Fruit fly (Drosophila melanogaster): ENCODE data around the gene Obp28a.

The Obp28a gene

dm6 chr2L:7494341-7495293 lies 2.5 kb downstream of the Obp28a start:
- no peak for TF ChIP-seq psq (optimal IDR thresholded peaks at IDR 0.05)
- no peak for TF ChIP-seq ttk (optimal IDR thresholded peaks at IDR 0.05)
- TF ChIP-seq Sin3A (optimal IDR thresholded peaks at IDR 0.05) = no peak
- no peak for TF ChIP-seq insv (optimal IDR thresholded peaks at IDR 0.05)
- TF ChIP-seq Myc (optimal IDR thresholded peaks at IDR 0.05) = no peak
- TF ChIP-seq h (optimal IDR thresholded peaks at IDR 0.05) = no peak

DNA sequence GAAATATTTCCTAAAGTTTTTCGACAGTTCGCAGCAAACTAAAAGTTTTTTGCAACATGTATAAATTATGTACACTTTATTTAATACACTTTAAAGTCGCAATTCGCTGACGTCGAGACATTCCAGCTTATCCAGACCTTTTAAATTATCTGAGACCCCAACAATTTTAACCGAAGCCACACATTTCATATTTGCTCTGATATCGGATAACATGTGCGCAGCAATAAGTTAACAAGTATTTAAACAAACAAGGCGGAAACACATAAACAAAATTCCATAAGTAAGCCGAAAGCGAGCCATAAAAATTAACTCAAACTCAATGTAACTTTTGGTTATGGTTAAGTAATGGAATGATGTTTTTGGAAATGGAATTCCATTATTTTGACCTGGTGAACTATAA lies 3.7 kb downstream of the Obp28a start:
- no peak for TF ChIP-seq insv (optimal IDR thresholded peaks at IDR 0.05)
- no peak for TF ChIP-seq ttk (optimal IDR thresholded peaks at IDR 0.05)
- TF ChIP-seq Myc (optimal IDR thresholded peaks at IDR 0.05) = no peak
- TF ChIP-seq psq (optimal IDR thresholded peaks at IDR 0.05) = no peak
- TF ChIP-seq h (optimal IDR thresholded peaks at IDR 0.05) = no peak
- TF ChIP-seq Sin3A (optimal IDR thresholded peaks at IDR 0.05) = no peak

DNA sequence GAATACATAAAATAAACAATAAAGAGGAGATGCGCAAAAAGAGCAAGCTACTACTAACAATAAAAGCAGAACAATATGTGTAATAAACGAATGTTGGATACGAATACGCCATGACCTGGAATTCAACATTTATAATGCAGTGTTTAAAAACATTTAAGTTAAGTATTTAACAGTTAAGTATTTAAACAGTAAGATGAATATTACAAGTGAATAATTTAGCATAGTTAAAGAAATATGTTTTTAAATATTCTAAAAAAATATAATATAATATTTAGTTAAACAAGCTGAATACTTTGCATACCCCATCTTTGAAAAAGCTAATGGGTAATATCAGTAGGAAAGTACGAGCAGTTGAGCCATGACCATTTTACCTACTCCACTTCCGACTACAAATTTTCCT lies 4.7 kb downstream of the Obp28a start:
- TF ChIP-seq psq (optimal IDR thresholded peaks at IDR 0.05) = no peak

DNA sequence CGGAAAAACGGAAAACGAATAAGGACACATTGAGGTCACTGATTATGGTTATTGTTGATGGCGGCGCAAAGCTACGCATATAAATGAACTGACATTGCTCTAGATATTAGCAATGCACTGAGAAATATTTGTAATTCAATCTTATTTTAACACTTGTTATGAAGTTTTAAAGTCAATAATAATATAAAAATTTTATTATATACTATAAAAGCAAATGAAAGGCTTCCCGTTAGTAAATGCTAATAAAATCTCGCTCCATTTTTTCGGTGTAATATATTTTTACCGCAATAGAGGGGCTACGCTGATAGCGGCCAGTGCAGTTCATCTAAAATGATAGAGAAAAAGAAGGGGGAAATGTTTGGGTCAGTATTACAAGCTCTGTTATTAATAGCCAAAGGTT lies 5.3 kb downstream of the Obp28a start:
- no peak for TF ChIP-seq insv (optimal IDR thresholded peaks at IDR 0.05)

DNA sequence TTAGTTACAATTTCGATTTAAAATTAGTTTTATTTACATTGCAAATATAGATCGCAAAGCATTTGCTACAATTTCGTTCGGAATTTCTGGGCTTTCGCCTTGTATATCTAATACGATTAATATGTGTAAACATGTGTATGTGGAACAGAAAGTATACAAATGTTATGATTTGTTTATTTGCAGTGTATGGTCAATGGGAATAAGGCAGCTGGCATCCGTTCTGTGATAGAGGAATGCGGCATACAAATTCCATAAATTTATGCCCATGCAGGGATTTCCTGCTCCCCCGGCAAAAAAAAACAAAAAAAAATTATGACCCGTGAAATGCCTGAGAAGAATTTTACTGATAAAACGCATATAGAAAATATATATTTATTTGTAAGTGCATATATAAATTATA lies 10.9 kb downstream of the Obp28a start:
- TF ChIP-seq insv (optimal IDR thresholded peaks at IDR 0.05) (no peak), Myc (optimal IDR thresholded peaks at IDR 0.05) (no peak), Sin3A (optimal IDR thresholded peaks at IDR 0.05) (no peak), psq (optimal IDR thresholded peaks at IDR 0.05) (no peak), h (optimal IDR thresholded peaks at IDR 0.05) (no peak), ttk (optimal IDR thresholded peaks at IDR 0.05) (no peak)

DNA sequence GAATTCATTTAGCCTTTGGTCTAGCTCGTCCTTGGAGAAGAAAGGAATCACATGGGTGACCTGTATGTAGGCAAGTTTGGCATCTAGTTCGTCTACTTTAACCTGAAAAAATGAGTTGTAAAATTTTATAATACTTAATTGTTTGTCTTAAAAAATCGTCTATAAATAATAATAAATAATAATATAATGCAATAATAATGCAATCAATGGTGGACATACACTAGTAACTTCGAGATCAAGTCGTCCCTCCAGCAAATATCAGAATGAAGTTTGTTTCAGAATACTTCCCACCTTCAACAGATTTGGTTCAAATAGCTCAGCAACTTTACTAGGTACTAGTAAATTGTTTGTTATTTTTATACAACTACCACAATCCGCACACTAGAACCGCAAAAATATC lies 22.8 kb downstream of the Obp28a start, which contains the start of gene CG6441:
CG6441 (plus strand) TSS at position 301 of the 400 bp plus-strand sequence.
- TF ChIP-seq h (optimal IDR thresholded peaks at IDR 0.05) (no peak), Myc (optimal IDR thresholded peaks at IDR 0.05) (no peak), Sin3A (optimal IDR thresholded peaks at IDR 0.05) (no peak), ttk (optimal IDR thresholded peaks at IDR 0.05) (no peak), insv (optimal IDR thresholded peaks at IDR 0.05) (no peak), psq (optimal IDR thresholded peaks at IDR 0.05) (no peak)

DNA sequence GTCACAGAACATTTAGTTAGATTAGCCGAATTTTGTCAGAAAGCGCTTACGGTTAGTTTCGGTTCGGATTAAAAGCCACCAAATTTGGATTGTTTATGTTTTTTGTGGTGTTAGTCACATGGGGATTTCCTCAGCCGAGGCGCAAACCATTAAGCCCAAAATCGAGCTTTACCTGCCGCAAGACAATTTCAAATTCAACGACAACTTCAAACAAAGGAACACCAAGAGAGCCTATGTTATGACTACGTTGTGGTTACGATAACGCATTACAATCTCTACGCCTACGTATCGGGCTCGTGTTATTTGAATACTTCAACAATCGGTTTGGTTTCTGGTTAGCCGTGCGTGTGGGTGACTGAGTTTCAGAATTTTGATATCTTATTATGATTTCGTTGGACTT lies 23.9 kb downstream of the Obp28a start:
- TF ChIP-seq psq (optimal IDR thresholded peaks at IDR 0.05) (no peak), Myc (optimal IDR thresholded peaks at IDR 0.05) (no peak), insv (optimal IDR thresholded peaks at IDR 0.05) (no peak), Sin3A (optimal IDR thresholded peaks at IDR 0.05) (no peak)

dm6 chr2L:7466304-7466703 lies 30.9 kb downstream of the Obp28a start, which contains the start of gene CG6055:
Gene CG6055 (plus strand): TSS chr2L:7466543.
- no peak for TF ChIP-seq Sin3A (optimal IDR thresholded peaks at IDR 0.05)
- no peak for TF ChIP-seq Myc (optimal IDR thresholded peaks at IDR 0.05)
- no peak for TF ChIP-seq ttk (optimal IDR thresholded peaks at IDR 0.05)
- TF ChIP-seq h (optimal IDR thresholded peaks at IDR 0.05) = no peak
- TF ChIP-seq psq (optimal IDR thresholded peaks at IDR 0.05) = no peak
- TF ChIP-seq insv (optimal IDR thresholded peaks at IDR 0.05) = no peak

dm6 chr2L:7462147-7462546 lies 35.0 kb downstream of the Obp28a start, which contains the start of gene Gr28b:
Gene Gr28b (minus strand): TSS chr2L:7462247.
- TF ChIP-seq Sin3A (optimal IDR thresholded peaks at IDR 0.05) (no peak), Myc (optimal IDR thresholded peaks at IDR 0.05) (no peak), ttk (optimal IDR thresholded peaks at IDR 0.05) (no peak), insv (optimal IDR thresholded peaks at IDR 0.05) (no peak), psq (optimal IDR thresholded peaks at IDR 0.05) (no peak), h (optimal IDR thresholded peaks at IDR 0.05) (no peak)

dm6 chr2L:7454112-7454511 lies 43.1 kb downstream of the Obp28a start, which contains the start of gene Gr28a:
Gene Gr28a (minus strand): TSS chr2L:7454212.
- TF ChIP-seq psq (optimal IDR thresholded peaks at IDR 0.05) = no peak
- no peak for TF ChIP-seq ttk (optimal IDR thresholded peaks at IDR 0.05)
- TF ChIP-seq Sin3A (optimal IDR thresholded peaks at IDR 0.05) = no peak
- no peak for TF ChIP-seq h (optimal IDR thresholded peaks at IDR 0.05)
- no peak for TF ChIP-seq Myc (optimal IDR thresholded peaks at IDR 0.05)
- TF ChIP-seq insv (optimal IDR thresholded peaks at IDR 0.05) = no peak

DNA sequence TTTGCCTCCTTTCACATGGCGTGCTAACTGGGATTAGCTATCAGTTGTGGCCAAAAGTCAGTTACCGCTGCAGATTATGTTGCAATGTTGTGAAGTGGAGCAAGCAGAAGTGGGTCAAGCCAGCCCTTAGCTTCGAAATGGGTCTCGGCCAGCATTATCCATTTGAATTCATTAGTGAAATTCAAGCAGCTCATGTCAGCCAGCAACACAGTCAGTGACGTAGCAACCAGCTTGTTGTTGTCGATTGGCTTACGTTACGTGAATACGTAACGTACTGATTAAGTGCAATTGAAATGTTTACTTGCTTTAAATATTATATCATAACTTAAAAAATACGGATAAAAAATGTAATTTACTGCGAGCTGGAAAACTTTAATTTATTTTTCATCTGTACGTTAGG lies 45.1 kb downstream of the Obp28a start:
- TF ChIP-seq h (optimal IDR thresholded peaks at IDR 0.05) (no peak), insv (optimal IDR thresholded peaks at IDR 0.05) (no peak), ttk (optimal IDR thresholded peaks at IDR 0.05) (no peak), psq (optimal IDR thresholded peaks at IDR 0.05) (no peak), Myc (optimal IDR thresholded peaks at IDR 0.05) (no peak), Sin3A (optimal IDR thresholded peaks at IDR 0.05) (no peak)

DNA sequence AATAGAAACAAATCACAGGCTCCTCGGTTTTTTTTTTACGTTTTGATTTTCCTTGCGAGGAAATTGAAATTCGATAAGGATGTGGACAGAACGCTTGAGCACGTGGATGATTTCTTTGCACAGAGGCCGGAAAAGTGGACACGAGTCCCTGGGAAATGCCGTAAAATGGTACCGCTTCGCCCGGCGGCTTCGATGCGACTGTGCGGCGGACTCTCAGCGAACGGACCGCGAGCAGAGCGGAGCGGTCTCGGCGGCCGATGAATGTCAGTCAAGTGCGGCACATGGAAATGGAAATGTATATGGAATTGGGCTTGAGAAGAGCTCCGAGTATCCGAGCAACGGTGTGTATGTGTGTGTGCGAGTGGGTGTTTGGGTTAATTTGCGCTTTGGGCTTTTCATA lies 46.2 kb downstream of the Obp28a start, which contains the start of gene santa-maria:
santa-maria (minus strand) TSS at position 279 of the 400 bp plus-strand sequence.
- TF ChIP-seq Myc (optimal IDR thresholded peaks at IDR 0.05) = no peak
- no peak for TF ChIP-seq ttk (optimal IDR thresholded peaks at IDR 0.05)
- TF ChIP-seq psq (optimal IDR thresholded peaks at IDR 0.05) = no peak
- TF ChIP-seq h (optimal IDR thresholded peaks at IDR 0.05) = no peak
- TF ChIP-seq insv (optimal IDR thresholded peaks at IDR 0.05) = no peak
- no peak for TF ChIP-seq Sin3A (optimal IDR thresholded peaks at IDR 0.05)

dm6 chr2L:7448371-7448770 lies 48.8 kb downstream of the Obp28a start:
- TF ChIP-seq Sin3A (optimal IDR thresholded peaks at IDR 0.05) = no peak

Data from Kc167 (cell line).